Worm (Caenorhabditis elegans) whole organism, early embryonic: Measurements from ENCODE around the gene clc-6.
A peak's percentile ranks its signal among the peaks of the same experiment; 100 is the strongest.

Experiments used
- ama-1 ChIP-seq: fragments of 150-350 bp; optimal IDR thresholded peaks from 2 replicates; lab custom pipeline; 2014
- hmg-4 ChIP-seq: fragments of 200-800 bp; sonication (Bioruptor generic); optimal IDR thresholded peaks from 2 replicates; lab custom pipeline; 2018; ENCODE audit warnings: mild to moderate bottlenecking, missing genetic modification characterization, missing compliant biosample characterization

DNA sequence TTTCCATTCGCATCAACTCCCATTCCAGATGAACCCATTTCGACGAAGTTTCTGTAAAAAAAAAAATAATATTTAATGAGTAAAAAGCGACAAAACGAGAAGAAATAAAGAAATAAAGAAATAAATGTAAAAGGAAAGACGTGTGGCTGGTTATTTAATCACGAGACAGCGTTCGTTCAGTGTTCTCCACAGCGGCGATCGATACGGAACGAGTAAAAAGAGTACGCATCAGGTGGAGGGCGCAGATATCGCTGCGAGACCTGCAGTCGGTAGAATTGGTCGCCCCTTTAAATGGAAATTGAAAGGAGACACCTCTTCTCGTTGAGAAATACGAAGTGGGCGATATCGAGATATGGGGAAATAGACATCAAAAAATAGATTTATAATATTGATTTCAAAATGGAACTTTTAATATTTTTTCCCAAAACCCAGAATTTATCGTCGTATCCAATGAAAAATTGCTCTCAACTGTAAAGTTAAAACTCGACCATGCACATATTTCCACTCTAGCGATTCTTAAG is 32.7 kb upstream of the clc-6 start, which contains the start of gene pqn-70:
- TF ChIP-seq ama-1 (lab: Kevin White, UChicago) = no peak
- peak; percentile 60 for TF ChIP-seq hmg-4
